Worm (Caenorhabditis elegans) whole organism, L3 larva: ENCODE data around the gene R06F6.14.

ENCODE experiments used
- nhr-12 ChIP-seq: fragments of 150-350 bp; optimal IDR thresholded peaks from 2 replicates; lab custom pipeline; 2014; ENCODE audit warnings: missing biosample characterization, missing genetic modification characterization
- nhr-43 ChIP-seq: sonication (generic microtip); optimal IDR thresholded peaks from 2 replicates; lab custom pipeline; 2016; ENCODE audit warnings: mild to moderate bottlenecking, missing genetic modification characterization, missing compliant biosample characterization; ENCODE audit not compliant: poor library complexity, severe bottlenecking

DNA sequence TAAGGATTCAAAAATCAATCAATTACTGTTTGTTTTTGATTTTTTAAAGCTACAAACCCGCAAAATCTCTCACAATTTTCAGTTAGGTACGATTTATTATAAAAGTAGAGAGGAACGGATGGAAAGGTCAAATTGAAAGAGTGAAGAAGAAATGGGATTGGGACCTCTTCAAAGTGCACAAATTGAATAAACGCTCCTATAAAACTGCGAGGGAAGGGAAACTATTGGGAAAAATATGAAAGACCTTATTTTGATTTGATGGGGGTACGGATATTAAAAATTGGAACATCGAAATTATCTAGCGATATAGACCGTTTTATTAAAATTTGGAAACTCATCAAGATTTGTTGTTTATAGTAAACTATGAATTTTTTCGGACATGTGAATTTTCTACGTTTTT lies 42.3 kb upstream of the R06F6.14 start:
- TF ChIP-seq nhr-12 (tag; lab: Kevin White, UChicago) (no peak), nhr-43 (no peak)
